Worm (Caenorhabditis elegans): ENCODE data around the gene R13A1.10.
A peak's percentile ranks its signal among the peaks of the same experiment; 100 is the strongest.

Gene R13A1.10

ce11 chrIV:7228208-7228607, 1.2 kb upstream of the R13A1.10 start, which contains the start of gene D2024.5:
Gene D2024.5 (minus strand): TSS chrIV:7228308.
- no peak for TF ChIP-seq vab-15 (tag; optimal IDR thresholded peaks at IDR 0.05)
- no peak for TF ChIP-seq skn-1 (tag; optimal IDR thresholded peaks at IDR 0.05)

DNA sequence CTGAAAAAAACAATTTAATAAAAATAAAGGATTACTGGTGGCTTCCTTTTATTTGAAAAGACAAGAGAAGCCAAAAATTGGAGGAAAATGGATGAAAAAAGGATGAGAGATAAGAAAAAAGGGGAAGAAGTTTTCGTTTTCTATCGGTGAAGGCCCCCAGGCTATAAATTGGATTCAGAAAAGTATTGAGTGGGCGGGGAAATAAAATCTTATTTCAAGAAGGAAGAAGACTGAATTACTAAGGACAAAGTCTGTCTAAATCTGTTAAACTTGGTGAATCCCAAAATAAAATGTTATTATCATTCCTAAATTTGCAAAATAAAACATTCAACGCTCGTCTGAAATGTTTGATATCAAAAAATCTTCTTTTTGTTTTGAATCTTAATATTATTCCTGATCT, 4.9 kb downstream of the R13A1.10 start:
- TF ChIP-seq lin-14 (GFP tag; optimal IDR thresholded peaks at IDR 0.05) = peak; percentile 22
- peak; percentile 64 for TF ChIP-seq fkh-10 (GFP tag; optimal IDR thresholded peaks at IDR 0.05)
- TF ChIP-seq unc-98 (GFP tag; IDR thresholded peaks at IDR 0.05) = no peak
- no peak for TF ChIP-seq efl-1 (optimal IDR thresholded peaks at IDR 0.05)
- TF ChIP-seq efl-1 (GFP tag; optimal IDR thresholded peaks at IDR 0.05 in 1 of 2) = peak in 1 of 2 experiments; percentile 60
- no peak for TF ChIP-seq snpc-4 (tag; optimal IDR thresholded peaks at IDR 0.05)

DNA sequence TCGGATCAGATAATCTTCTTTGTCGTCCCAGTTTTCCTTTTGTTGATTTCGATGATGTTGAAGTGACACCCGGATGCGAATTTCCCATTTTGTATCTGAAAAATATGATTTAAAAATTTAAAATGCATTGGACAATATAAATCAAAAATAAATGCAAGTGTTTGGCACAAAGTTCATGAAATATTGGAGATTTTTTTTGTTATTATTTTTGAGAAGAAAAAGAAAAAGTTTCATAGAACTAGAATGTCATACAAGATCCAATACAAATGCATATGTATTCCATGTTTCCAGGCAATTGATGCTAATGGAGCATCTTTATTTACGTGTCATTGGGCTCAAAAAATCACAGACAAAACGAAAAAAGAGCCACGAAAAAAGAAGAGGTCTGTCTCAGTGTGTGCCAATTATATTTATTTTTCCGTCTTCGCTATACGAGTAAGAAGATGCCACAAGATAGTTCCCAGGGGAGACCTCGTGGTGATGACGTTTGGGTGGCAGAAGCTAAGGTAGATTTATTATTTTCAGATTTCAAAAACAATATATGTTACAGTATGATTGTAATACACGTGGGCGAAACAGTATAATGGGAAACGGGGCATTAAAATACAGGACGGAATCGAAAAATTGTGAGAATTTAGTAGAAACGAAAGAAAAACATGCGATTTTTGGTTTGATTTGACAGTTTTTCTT, 7.4 kb downstream of the R13A1.10 start, which contains the start of the genes glb-23 and R13A1.1:
Gene glb-23 (minus strand): TSS at position 101 of the 690 bp plus-strand sequence.
Gene R13A1.1 (plus strand): TSS at position 640 of the 690 bp plus-strand sequence.
- TF ChIP-seq ets-5 (GFP tag; IDR thresholded peaks at IDR 0.05) (no peak), ceh-8 (GFP tag; optimal IDR thresholded peaks at IDR 0.05) (no peak), jun-1 (tag; optimal IDR thresholded peaks at IDR 0.05) (no peak), tlp-1 (tag; optimal IDR thresholded peaks at IDR 0.05) (no peak), nhr-71 (tag; optimal IDR thresholded peaks at IDR 0.05) (no peak)

- TF ChIP-seq snu-23 (GFP tag; optimal IDR thresholded peaks at IDR 0.05) = no peak
- TF ChIP-seq mef-2 (tag; optimal IDR thresholded peaks at IDR 0.05) = no peak
- TF ChIP-seq skn-1 (tag; optimal IDR thresholded peaks at IDR 0.05) = no peak
Measured at ce11 chrIV:7216210-7216609, 10.8 kb downstream of the R13A1.10 start.

DNA sequence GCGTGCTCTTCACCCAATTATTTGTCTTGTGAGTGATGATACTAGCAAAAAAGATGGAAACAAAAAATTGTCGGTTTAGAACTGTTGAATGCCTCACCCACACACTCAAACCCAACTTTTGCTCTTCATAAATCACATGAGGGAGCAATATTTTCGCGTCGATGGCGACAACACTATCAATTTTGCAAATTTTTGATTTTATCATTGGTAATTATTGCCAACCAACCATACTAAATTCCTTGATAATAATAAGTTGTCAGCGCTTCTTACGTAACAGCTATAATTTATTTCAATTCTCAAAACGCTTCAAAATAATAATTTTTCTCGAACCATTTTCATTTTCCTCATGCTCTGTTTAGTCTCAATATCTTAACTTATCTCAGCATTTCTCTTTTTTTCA, 14.2 kb downstream of the R13A1.10 start:
- TF ChIP-seq lin-35 (GFP tag; optimal IDR thresholded peaks at IDR 0.05) (peak in 1 of 2 experiments; percentile 14), elt-3 (tag; optimal IDR thresholded peaks at IDR 0.05) (no peak), nhr-84 (tag; optimal IDR thresholded peaks at IDR 0.05) (no peak)

ce11 chrIV:7211313-7211712, 15.7 kb downstream of the R13A1.10 start:
- TF ChIP-seq aha-1 (tag; optimal IDR thresholded peaks at IDR 0.05) (no peak), ceh-63 (GFP tag; optimal IDR thresholded peaks at IDR 0.05) (no peak), ztf-11 (tag; optimal IDR thresholded peaks at IDR 0.05) (no peak), hlh-17 (GFP tag; optimal IDR thresholded peaks at IDR 0.05; ENCODE audit: borderline replicate concordance) (no peak), ets-5 (GFP tag; IDR thresholded peaks at IDR 0.05) (no peak), tbx-2 (tag; optimal IDR thresholded peaks at IDR 0.05) (no peak), nhr-47 (tag; optimal IDR thresholded peaks at IDR 0.05) (no peak), unc-86 (tag; optimal IDR thresholded peaks at IDR 0.05) (no peak), egl-27 (tag; optimal IDR thresholded peaks at IDR 0.05) (no peak), dpl-1 (GFP tag; optimal IDR thresholded peaks at IDR 0.05) (no peak), hpl-2 (GFP tag; optimal IDR thresholded peaks at IDR 0.05) (no peak), pag-3 (tag; optimal IDR thresholded peaks at IDR 0.05; ENCODE audit: borderline replicate concordance, insufficient read depth) (no peak)

DNA sequence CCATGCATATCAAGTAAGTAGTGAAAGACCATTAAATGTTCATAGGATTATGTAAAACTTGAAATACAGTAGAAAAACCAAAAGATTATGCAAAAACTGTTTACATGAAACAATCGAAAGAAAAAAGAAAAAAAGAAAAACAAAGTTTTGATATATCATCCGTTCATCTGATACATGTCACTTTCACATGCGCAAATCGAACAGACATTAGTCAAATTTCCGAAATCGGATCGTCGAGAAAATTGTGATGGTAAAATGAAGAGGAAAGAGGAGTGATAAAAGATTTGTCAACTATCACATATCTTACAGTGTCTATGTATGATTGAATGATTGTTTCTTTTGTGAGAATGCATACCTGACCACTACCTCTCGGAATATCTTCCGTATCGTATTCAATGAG, 18.0 kb downstream of the R13A1.10 start:
- TF ChIP-seq blmp-1 (tag; optimal IDR thresholded peaks at IDR 0.05) (peak; percentile 90), efl-1 (optimal IDR thresholded peaks at IDR 0.05) (no peak), efl-1 (GFP tag; optimal IDR thresholded peaks at IDR 0.05 in 1 of 2) (peak in 1 of 2 experiments; percentile 43), dpl-1 (GFP tag; optimal IDR thresholded peaks at IDR 0.05) (no peak), nhr-19 (GFP tag; conservative IDR thresholded peaks at IDR 0.05) (no peak), unc-86 (tag; optimal IDR thresholded peaks at IDR 0.05) (no peak)

All from whole organism, L1 larva.